Worm (Caenorhabditis elegans) whole organism, L2 larva: ENCODE results near the gene srm-2.
"Not testable (repeated sequence)": the region's sequence is repeated elsewhere in the genome, so short reads cannot be mapped to it uniquely, and the experiment has no call there.

ENCODE experiments used
- blmp-1 ChIP-seq: sonication (generic microtip); optimal IDR thresholded peaks from 2 replicates; lab custom pipeline; 2017; ENCODE audit warnings: missing genetic modification characterization, mild to moderate bottlenecking, missing compliant biosample characterization, antibody characterized with exemption, moderate library complexity; ENCODE audit not compliant: insufficient read depth
- ceh-82 ChIP-seq: fragments of 150-350 bp; optimal IDR thresholded peaks from 2 replicates; lab custom pipeline; 2014; ENCODE audit warnings: missing biosample characterization, missing genetic modification characterization
- elt-3 ChIP-seq: sonication (generic microtip); optimal IDR thresholded peaks from 2 replicates; lab custom pipeline; 2017; ENCODE audit warnings: missing biosample characterization, missing genetic modification characterization
- gmeb-1 ChIP-seq: fragments of 150-350 bp; optimal IDR thresholded peaks from 2 replicates; lab custom pipeline; 2014; ENCODE audit warnings: missing biosample characterization, missing genetic modification characterization
- lin-13 ChIP-seq: fragments of 150-350 bp; optimal IDR thresholded peaks from 2 replicates; lab custom pipeline; 2014; ENCODE audit warnings: missing biosample characterization, missing genetic modification reagents, missing genetic modification characterization
- lsy-2 ChIP-seq, 2 experiments: fragments of 150-350 bp in 1 of 2; sonication (generic microtip) in 1 of 2; optimal IDR thresholded peaks; 2 replicates each; lab custom pipeline; 2014 to 2017; ENCODE audit warnings: missing biosample characterization in 2 of 2, missing genetic modification characterization in 2 of 2
- nhr-21 ChIP-seq: fragments of 150-350 bp; optimal IDR thresholded peaks from 2 replicates; lab custom pipeline; 2014; ENCODE audit warnings: missing biosample characterization, missing genetic modification characterization
- nhr-25 ChIP-seq: fragments of 150-350 bp; sonication (generic microtip); optimal IDR thresholded peaks from 3 replicates; lab custom pipeline; 2014; ENCODE audit warnings: missing biosample characterization, missing genetic modification characterization
- snpc-4 ChIP-seq: fragments of 150-350 bp; optimal IDR thresholded peaks from 2 replicates; lab custom pipeline; 2014; ENCODE audit warnings: missing biosample characterization, missing genetic modification characterization
- unc-62 ChIP-seq: fragments of 150-350 bp; optimal IDR thresholded peaks from 2 replicates; lab custom pipeline; 2014; ENCODE audit warnings: missing biosample characterization, missing genetic modification reagents, missing genetic modification characterization
- ztf-11 ChIP-seq: sonication (generic microtip); optimal IDR thresholded peaks from 2 replicates; lab custom pipeline; 2017; ENCODE audit warnings: missing biosample characterization, missing genetic modification characterization
- ztf-4 ChIP-seq: fragments of 150-350 bp; optimal IDR thresholded peaks from 2 replicates; lab custom pipeline; 2014; ENCODE audit warnings: missing biosample characterization, missing genetic modification characterization

- TF ChIP-seq gmeb-1 (tag; lab: Kevin White, UChicago); nhr-21 (tag; lab: Kevin White, UChicago); lin-13 (GFP tag; lab: Kevin White, UChicago); lsy-2 (tag; optimal IDR thresholded peaks at IDR 0.05; lab: Kevin White, UChicago); ceh-82 (tag; lab: Kevin White, UChicago); snpc-4; elt-3; blmp-1 (tag; lab: Kevin White, UChicago); ztf-11 (tag; lab: Kevin White, UChicago); nhr-25 (tag; lab: Kevin White, UChicago); unc-62 (GFP tag; lab: Kevin White, UChicago); ztf-4 (tag; lab: Kevin White, UChicago): not testable (repeated sequence)
Observed at ce11 chrIV:5017075-5017474, 8.6 kb downstream of the srm-2 start, which contains the start of gene T28H11.7.
